Worm (Caenorhabditis elegans) whole organism, L2 larva: ENCODE measurements around the gene srbc-55.
"Not testable (repeated sequence)": the region's sequence is repeated elsewhere in the genome, so short reads cannot be mapped to it uniquely, and the experiment has no call there.

Source experiments
- C34F6.9 ChIP-seq: fragments of 150-350 bp; optimal IDR thresholded peaks from 2 replicates; lab custom pipeline; 2014; ENCODE audit warnings: missing biosample characterization, missing genetic modification characterization
- F13H6.1 ChIP-seq: sonication (generic microtip); optimal IDR thresholded peaks from 2 replicates; lab custom pipeline; 2016; ENCODE audit warnings: missing genetic modification characterization, missing compliant biosample characterization
- Y55F3AM.14 ChIP-seq: fragments of 200-800 bp; sonication (Bioruptor generic); optimal IDR thresholded peaks from 2 replicates; lab custom pipeline; 2018; ENCODE audit warnings: mild to moderate bottlenecking, missing genetic modification characterization, missing compliant biosample characterization
- aly-2 ChIP-seq: fragments of 150-350 bp; optimal IDR thresholded peaks from 2 replicates; lab custom pipeline; 2014; ENCODE audit warnings: missing biosample characterization, missing genetic modification characterization
- ama-1 ChIP-seq: fragments of 150-350 bp; optimal IDR thresholded peaks from 2 replicates; lab custom pipeline; 2018; ENCODE audit warnings: inconsistent platforms
- blmp-1 ChIP-seq: sonication (generic microtip); optimal IDR thresholded peaks from 2 replicates; lab custom pipeline; 2017; ENCODE audit warnings: missing genetic modification characterization, mild to moderate bottlenecking, missing compliant biosample characterization, antibody characterized with exemption, moderate library complexity; ENCODE audit not compliant: insufficient read depth
- ceh-82 ChIP-seq: fragments of 150-350 bp; optimal IDR thresholded peaks from 2 replicates; lab custom pipeline; 2014; ENCODE audit warnings: missing biosample characterization, missing genetic modification characterization
- crh-2 ChIP-seq: sonication (generic microtip); optimal IDR thresholded peaks from 2 replicates; lab custom pipeline; 2017; ENCODE audit warnings: missing biosample characterization, missing genetic modification characterization
- dmd-4 ChIP-seq: sonication (generic microtip); optimal IDR thresholded peaks from 2 replicates; lab custom pipeline; 2017; ENCODE audit warnings: missing biosample characterization, missing genetic modification characterization
- elt-3 ChIP-seq: sonication (generic microtip); optimal IDR thresholded peaks from 2 replicates; lab custom pipeline; 2017; ENCODE audit warnings: missing biosample characterization, missing genetic modification characterization
- fos-1 ChIP-seq: fragments of 150-350 bp; optimal IDR thresholded peaks from 2 replicates; lab custom pipeline; 2014; ENCODE audit warnings: missing biosample characterization, missing genetic modification characterization
- lin-11 ChIP-seq: fragments of 150-350 bp; sonication (generic microtip); optimal IDR thresholded peaks from 2 replicates; lab custom pipeline; 2014; ENCODE audit warnings: missing biosample characterization, missing genetic modification characterization, inconsistent platforms, mixed read lengths
- mab-5 ChIP-seq: fragments of 150-350 bp; optimal IDR thresholded peaks from 2 replicates; lab custom pipeline; 2014; ENCODE audit warnings: missing biosample characterization, missing genetic modification characterization
- mdl-1 ChIP-seq, 2 experiments: fragments of 150-350 bp in 1 of 2; sonication (generic microtip) in 1 of 2; optimal IDR thresholded peaks; 2 replicates each; lab custom pipeline; 2017; ENCODE audit warnings: missing biosample characterization in 2 of 2, missing genetic modification characterization in 2 of 2
- nhr-10 ChIP-seq: sonication (generic microtip); optimal IDR thresholded peaks from 2 replicates; lab custom pipeline; 2017; ENCODE audit warnings: missing biosample characterization, missing genetic modification characterization
- nhr-11 ChIP-seq: fragments of 150-350 bp; optimal IDR thresholded peaks from 2 replicates; lab custom pipeline; 2014; ENCODE audit warnings: missing biosample characterization, missing genetic modification characterization
- nhr-129 ChIP-seq: fragments of 150-350 bp; optimal IDR thresholded peaks from 2 replicates; lab custom pipeline; 2014; ENCODE audit warnings: missing biosample characterization, missing genetic modification characterization
- nhr-23 ChIP-seq: fragments of 150-350 bp; optimal IDR thresholded peaks from 2 replicates; lab custom pipeline; 2014; ENCODE audit warnings: missing biosample characterization, missing genetic modification reagents, missing genetic modification characterization
- nhr-237 ChIP-seq: fragments of 150-350 bp; optimal IDR thresholded peaks from 2 replicates; lab custom pipeline; 2014; ENCODE audit warnings: missing biosample characterization, missing genetic modification characterization
- nhr-25 ChIP-seq: fragments of 150-350 bp; sonication (generic microtip); optimal IDR thresholded peaks from 3 replicates; lab custom pipeline; 2014; ENCODE audit warnings: missing biosample characterization, missing genetic modification characterization
- peb-1 ChIP-seq: fragments of 150-350 bp; optimal IDR thresholded peaks from 2 replicates; lab custom pipeline; 2014; ENCODE audit warnings: missing biosample characterization, missing genetic modification characterization
- sem-4 ChIP-seq: fragments of 150-350 bp; optimal IDR thresholded peaks from 2 replicates; lab custom pipeline; 2014; ENCODE audit warnings: missing biosample characterization, missing genetic modification reagents, missing genetic modification characterization
- skn-1 ChIP-seq: sonication (generic microtip); optimal IDR thresholded peaks from 2 replicates; lab custom pipeline; 2017; ENCODE audit warnings: missing biosample characterization, missing genetic modification characterization
- sma-9 ChIP-seq, 2 experiments: fragments of 150-350 bp in 1 of 2; sonication (generic microtip) in 1 of 2; optimal IDR thresholded peaks; 2 replicates each; lab custom pipeline; 2014 to 2016; ENCODE audit warnings: missing genetic modification characterization in 2 of 2, mild to moderate bottlenecking in 1 of 2, missing biosample characterization in 1 of 2, missing compliant biosample characterization in 1 of 2, missing genetic modification reagents in 1 of 2, moderate library complexity in 1 of 2
- snpc-4 ChIP-seq: fragments of 150-350 bp; optimal IDR thresholded peaks from 2 replicates; lab custom pipeline; 2014; ENCODE audit warnings: missing biosample characterization, missing genetic modification characterization
- unc-39 ChIP-seq: fragments of 150-350 bp; optimal IDR thresholded peaks from 2 replicates; lab custom pipeline; 2014; ENCODE audit warnings: missing biosample characterization, missing genetic modification characterization
- unc-62 ChIP-seq: fragments of 150-350 bp; optimal IDR thresholded peaks from 2 replicates; lab custom pipeline; 2014; ENCODE audit warnings: missing biosample characterization, missing genetic modification reagents, missing genetic modification characterization
- ztf-1 ChIP-seq: fragments of 200-800 bp; sonication (Bioruptor generic); conservative IDR thresholded peaks from 2 replicates; pipeline ENCODE4 v1.3.6; 2022; ENCODE audit warnings: missing genetic modification characterization, missing compliant biosample characterization
- ztf-11 ChIP-seq: sonication (generic microtip); optimal IDR thresholded peaks from 2 replicates; lab custom pipeline; 2017; ENCODE audit warnings: missing biosample characterization, missing genetic modification characterization
- ztf-4 ChIP-seq: fragments of 150-350 bp; optimal IDR thresholded peaks from 2 replicates; lab custom pipeline; 2014; ENCODE audit warnings: missing biosample characterization, missing genetic modification characterization

Gene srbc-55

DNA sequence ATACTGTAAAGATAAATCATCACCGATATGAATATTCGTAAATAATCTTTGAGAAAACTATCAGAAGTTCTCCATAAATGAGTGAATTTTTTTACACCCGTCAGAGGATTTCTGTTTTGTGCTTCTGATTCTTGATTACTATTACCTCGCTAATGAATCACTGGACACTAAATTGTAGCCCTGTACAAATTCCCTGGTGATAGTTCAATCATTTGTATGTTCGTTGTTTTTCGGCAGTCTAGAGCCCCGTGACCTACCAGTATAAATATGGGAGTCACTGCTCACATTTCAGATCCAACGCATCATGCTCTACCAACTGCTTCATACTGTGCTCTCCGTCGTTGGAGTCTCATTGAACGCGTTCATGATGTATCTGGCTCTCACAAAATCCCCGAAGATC lies 26.7 kb downstream of the srbc-55 start, which contains the start of gene srd-27:
Gene srd-27, plus strand, starts transcription at position 301 of the 400 bp plus-strand sequence.
- not testable (repeated sequence) for TF ChIP-seq snpc-4; ama-1 (lab: Kevin White, UChicago); sma-9 (GFP tag; optimal IDR thresholded peaks at IDR 0.05; lab: Kevin White, UChicago); sma-9 (tag; optimal IDR thresholded peaks at IDR 0.05; lab: Kevin White, UChicago)

DNA sequence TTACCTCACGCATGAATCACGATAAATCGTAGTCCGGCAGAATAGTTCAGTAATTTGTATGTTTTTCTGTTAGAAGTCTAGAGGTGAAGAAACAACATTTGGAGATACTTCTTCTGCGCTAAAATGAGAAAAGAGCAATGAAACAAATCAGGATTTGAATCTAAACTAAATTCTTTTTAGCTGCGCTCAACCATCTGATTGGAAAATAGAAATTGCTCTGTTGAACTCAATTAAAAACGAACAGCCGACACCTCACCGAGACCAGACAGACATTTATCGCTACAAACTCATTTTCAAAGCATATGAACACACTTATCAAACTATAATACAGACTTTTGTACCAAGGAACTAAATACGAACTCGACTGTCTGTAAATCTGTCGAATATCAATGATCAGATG lies 27.2 kb downstream of the srbc-55 start, which contains the start of gene T26E4.9:
Gene T26E4.9, minus strand, starts transcription at position 101 of the 400 bp plus-strand sequence.
- not testable (repeated sequence) for TF ChIP-seq nhr-23 (tag; lab: Kevin White, UChicago); blmp-1 (tag; lab: Kevin White, UChicago); fos-1

DNA sequence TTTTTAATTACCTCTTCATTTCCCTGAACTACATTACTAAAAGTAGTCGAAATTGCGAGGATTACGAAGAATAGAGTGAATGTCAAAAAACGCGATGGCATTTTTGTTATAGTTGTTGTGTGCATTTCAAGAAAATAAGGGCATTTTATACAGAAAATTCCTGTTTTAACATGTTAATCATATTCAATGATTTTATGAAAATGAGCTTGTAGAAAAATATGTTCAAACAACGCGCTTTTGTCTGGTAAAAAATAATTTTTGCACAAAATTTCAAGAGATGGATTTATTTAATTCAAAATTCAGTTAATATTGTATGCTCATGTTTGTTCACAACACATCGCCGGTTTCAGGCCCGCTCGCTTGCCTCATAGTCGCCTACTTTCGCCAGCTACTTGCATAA lies 31.7 kb downstream of the srbc-55 start, which contains the start of gene T26E4.10:
Gene T26E4.10, minus strand, starts transcription at position 101 of the 400 bp plus-strand sequence.
- TF ChIP-seq lin-11 (tag; lab: Kevin White, UChicago) (no peak), ztf-1 (GFP tag; lab: Robert Waterston, UW) (no peak), dmd-4 (tag; lab: Kevin White, UChicago) (no peak), F13H6.1 (tag; lab: Kevin White, UChicago) (no peak), nhr-10 (tag; lab: Kevin White, UChicago) (no peak), unc-62 (GFP tag; lab: Kevin White, UChicago) (no peak), nhr-129 (tag; lab: Kevin White, UChicago) (no peak), mdl-1 (tag; optimal IDR thresholded peaks at IDR 0.05; lab: Kevin White, UChicago) (no peak), nhr-11 (tag; lab: Kevin White, UChicago) (no peak), sem-4 (no peak), peb-1 (tag; lab: Kevin White, UChicago) (no peak), unc-39 (no peak)

DNA sequence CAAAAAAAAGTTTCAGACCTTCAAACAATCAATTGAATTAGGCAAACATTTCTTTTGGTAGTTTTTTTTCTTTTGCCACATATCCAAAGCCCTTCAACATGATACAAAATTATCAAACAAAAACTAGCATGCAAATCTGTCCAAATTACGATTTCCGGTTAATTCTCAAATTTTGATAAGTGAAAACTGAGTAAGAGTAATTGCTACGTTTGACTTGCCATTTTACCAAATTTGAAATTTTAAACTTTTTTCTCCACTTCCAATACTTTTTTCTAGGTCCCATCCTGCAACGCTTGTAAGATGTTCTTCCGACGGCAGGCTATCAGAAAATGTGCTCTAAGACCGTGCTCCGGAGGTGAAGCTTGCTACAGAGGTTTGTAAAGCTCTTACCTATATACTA lies 33.7 kb downstream of the srbc-55 start, which contains the start of gene nhr-223:
Gene nhr-223, plus strand, starts transcription at position 301 of the 400 bp plus-strand sequence.
- TF ChIP-seq ceh-82 (tag; lab: Kevin White, UChicago), result no peak
- TF ChIP-seq aly-2, result no peak
- no peak for TF ChIP-seq sem-4
- TF ChIP-seq nhr-25, result no peak
- TF ChIP-seq snpc-4, result no peak
- TF ChIP-seq unc-62 (GFP tag; lab: Kevin White, UChicago), result no peak
- TF ChIP-seq C34F6.9, result no peak
- no peak for TF ChIP-seq blmp-1 (tag; lab: Kevin White, UChicago)
- TF ChIP-seq lin-11 (tag; lab: Kevin White, UChicago), result no peak
- no peak for TF ChIP-seq mdl-1 (tag; optimal IDR thresholded peaks at IDR 0.05; lab: Kevin White, UChicago)
- no peak for TF ChIP-seq fos-1
- no peak for TF ChIP-seq ztf-11
- no peak for TF ChIP-seq nhr-129 (tag; lab: Kevin White, UChicago)
- TF ChIP-seq ztf-1 (GFP tag; lab: Robert Waterston, UW), result no peak

DNA sequence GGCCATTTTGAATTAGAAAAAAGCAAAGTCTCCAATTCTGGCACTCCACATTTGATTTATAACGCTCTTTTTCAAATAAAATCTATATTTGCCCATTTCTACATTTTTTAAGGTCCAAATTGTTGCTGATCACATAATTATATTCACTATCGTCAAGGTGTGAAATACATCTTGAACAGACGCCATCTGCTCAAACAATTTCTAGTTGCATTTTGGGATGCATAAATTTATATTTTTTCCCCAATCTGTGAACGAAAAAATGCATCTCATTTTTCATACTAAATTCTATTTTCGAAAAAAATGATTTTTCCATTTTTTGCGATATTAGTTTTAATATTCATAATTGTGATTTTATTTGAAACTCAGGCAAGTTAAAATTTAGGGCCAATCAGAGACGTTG lies 36.5 kb downstream of the srbc-55 start, which contains the start of gene T26E4.7:
Gene T26E4.7, plus strand, starts transcription at position 301 of the 400 bp plus-strand sequence.
- TF ChIP-seq Y55F3AM.14 (GFP tag; lab: Kevin White, UChicago) (no peak), mab-5 (tag; lab: Kevin White, UChicago) (no peak)

DNA sequence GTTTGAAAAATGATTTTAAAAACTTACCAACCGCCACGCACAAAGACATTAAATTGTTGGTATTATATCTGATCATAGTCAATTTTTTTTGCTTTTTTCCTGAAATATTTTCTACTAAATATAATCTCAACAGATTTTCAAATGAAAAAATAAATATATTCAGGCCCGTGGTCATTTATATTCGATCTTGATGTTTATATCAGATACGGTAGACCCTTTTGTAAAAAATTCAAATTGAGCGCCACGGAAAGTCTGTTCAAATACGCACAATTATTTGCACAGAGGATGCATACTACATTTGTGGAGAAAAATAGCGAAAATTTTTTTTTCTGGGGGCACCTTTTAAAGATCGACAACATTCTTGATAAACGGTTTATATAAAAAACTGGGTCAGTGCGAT lies 37.4 kb downstream of the srbc-55 start, which contains the start of gene T26E4.4:
Gene T26E4.4, minus strand, starts transcription at position 101 of the 400 bp plus-strand sequence.
- no peak for TF ChIP-seq skn-1 (tag; lab: Kevin White, UChicago)
- no peak for TF ChIP-seq sem-4
- no peak for TF ChIP-seq crh-2 (tag; lab: Kevin White, UChicago)
- no peak for TF ChIP-seq nhr-237 (tag; lab: Kevin White, UChicago)
- TF ChIP-seq snpc-4, result no peak
- no peak for TF ChIP-seq ztf-4 (tag; lab: Kevin White, UChicago)
- no peak for TF ChIP-seq elt-3 (tag; lab: Kevin White, UChicago)
